Worm (Caenorhabditis elegans) whole organism, L4 larva: ENCODE data around the gene K07C11.7.
A peak's percentile ranks its signal among the peaks of the same experiment; 100 is the strongest.

ENCODE experiments used
- F26F4.8 ChIP-seq: fragments of 200-800 bp; sonication (Bioruptor generic); conservative IDR thresholded peaks from 2 replicates; pipeline ENCODE4 v1.3.6; 2022; ENCODE audit warnings: missing genetic modification characterization, missing compliant biosample characterization
- F37D6.2 ChIP-seq: sonication (generic microtip); optimal IDR thresholded peaks from 2 replicates; lab custom pipeline; 2016; ENCODE audit warnings: mild to moderate bottlenecking, missing genetic modification characterization, missing compliant biosample characterization
- aha-1 ChIP-seq: fragments of 150-350 bp; peaks from one replicate; lab custom pipeline; 2014; ENCODE audit warnings: missing biosample characterization, missing genetic modification characterization
- ama-1 ChIP-seq: fragments of 150-350 bp; optimal IDR thresholded peaks from 2 replicates; lab custom pipeline; 2014; ENCODE audit warnings: inconsistent platforms, mixed read lengths
- ceh-28 ChIP-seq: fragments of 150-350 bp; optimal IDR thresholded peaks from 2 replicates; lab custom pipeline; 2014; ENCODE audit warnings: missing biosample characterization, missing genetic modification reagents, missing genetic modification characterization
- ceh-32 ChIP-seq: sonication (generic microtip); optimal IDR thresholded peaks from 2 replicates; lab custom pipeline; 2016; ENCODE audit warnings: mild to moderate bottlenecking, missing genetic modification characterization, missing compliant biosample characterization; ENCODE audit not compliant: poor library complexity
- ceh-44 ChIP-seq: fragments of 200-800 bp; sonication (Bioruptor generic); IDR thresholded peaks from 2 replicates; pipeline ENCODE4 v1.3.6; 2022; ENCODE audit warnings: missing genetic modification reagents, missing genetic modification characterization, missing compliant biosample characterization
- ces-1 ChIP-seq: fragments of 150-350 bp; sonication (generic microtip); optimal IDR thresholded peaks from 4 replicates; lab custom pipeline; 2014; ENCODE audit warnings: missing biosample characterization, missing genetic modification reagents, missing genetic modification characterization
- daf-16 ChIP-seq, 3 experiments: sonication (generic microtip); optimal IDR thresholded peaks; 2 replicates each; lab custom pipeline; 2016 to 2017; ENCODE audit warnings: missing genetic modification characterization in 3 of 3, missing genetic modification reagents in 3 of 3, mild to moderate bottlenecking in 2 of 3, missing compliant biosample characterization in 2 of 3, missing biosample characterization in 1 of 3, moderate library complexity in 1 of 3
- dve-1 ChIP-seq: sonication (generic microtip); optimal IDR thresholded peaks from 2 replicates; lab custom pipeline; 2017; ENCODE audit warnings: antibody characterized with exemption, mild to moderate bottlenecking, missing genetic modification characterization, missing compliant biosample characterization; ENCODE audit not compliant: insufficient read depth
- egl-43 ChIP-seq: fragments of 200-800 bp; sonication (Bioruptor generic); IDR thresholded peaks from 2 replicates; pipeline ENCODE4 v1.3.6; 2022; ENCODE audit warnings: missing genetic modification reagents, missing genetic modification characterization, missing compliant biosample characterization
- fkh-10 ChIP-seq: fragments of 150-350 bp; optimal IDR thresholded peaks from 2 replicates; lab custom pipeline; 2014; ENCODE audit warnings: missing biosample characterization, missing genetic modification reagents, missing genetic modification characterization
- hlh-11 ChIP-seq: fragments of 200-800 bp; sonication (Bioruptor generic); optimal IDR thresholded peaks from 2 replicates; lab custom pipeline; 2018; ENCODE audit warnings: mild to moderate bottlenecking, missing genetic modification characterization, missing compliant biosample characterization
- hlh-30 ChIP-seq: sonication (generic microtip); optimal IDR thresholded peaks from 2 replicates; lab custom pipeline; 2017; ENCODE audit warnings: antibody characterized with exemption, mild to moderate bottlenecking, missing genetic modification characterization, missing compliant biosample characterization; ENCODE audit not compliant: insufficient read depth
- jun-1 ChIP-seq: fragments of 150-350 bp; optimal IDR thresholded peaks from 2 replicates; lab custom pipeline; 2014; ENCODE audit warnings: missing biosample characterization, missing genetic modification reagents, missing genetic modification characterization
- lin-13 ChIP-seq: fragments of 150-350 bp; optimal IDR thresholded peaks from 2 replicates; lab custom pipeline; 2014; ENCODE audit warnings: missing biosample characterization, missing genetic modification reagents, missing genetic modification characterization
- lin-29 ChIP-seq: fragments of 200-800 bp; sonication (Bioruptor generic); IDR thresholded peaks from 2 replicates; pipeline ENCODE4 v1.3.6; 2022; ENCODE audit warnings: missing genetic modification reagents, missing genetic modification characterization, missing compliant biosample characterization
- lir-3 ChIP-seq: sonication (generic microtip); optimal IDR thresholded peaks from 2 replicates; lab custom pipeline; 2016; ENCODE audit warnings: mild to moderate bottlenecking, missing genetic modification characterization, missing compliant biosample characterization
- madf-9 ChIP-seq: fragments of 200-800 bp; sonication (Bioruptor generic); conservative IDR thresholded peaks from 2 replicates; pipeline ENCODE4 v1.3.6; 2022; ENCODE audit warnings: missing genetic modification reagents, missing genetic modification characterization, missing compliant biosample characterization
- mdl-1 ChIP-seq, 2 experiments: fragments of 150-350 bp in 1 of 2; sonication (generic microtip) in 1 of 2; optimal IDR thresholded peaks; 2 replicates each; lab custom pipeline; 2014 to 2017; ENCODE audit warnings: missing biosample characterization in 2 of 2, missing genetic modification characterization in 2 of 2
- mes-2 ChIP-seq: sonication (generic microtip); optimal IDR thresholded peaks from 2 replicates; lab custom pipeline; 2016; ENCODE audit warnings: missing genotype, mild to moderate bottlenecking, missing genetic modification characterization, missing compliant biosample characterization; ENCODE audit not compliant: poor library complexity, severe bottlenecking
- mxl-3 ChIP-seq: fragments of 200-800 bp; sonication (Bioruptor generic); optimal IDR thresholded peaks from 2 replicates; lab custom pipeline; 2018; ENCODE audit warnings: mild to moderate bottlenecking, missing genetic modification characterization, missing compliant biosample characterization
- nhr-237 ChIP-seq: sonication (generic microtip); optimal IDR thresholded peaks from 2 replicates; lab custom pipeline; 2017; ENCODE audit warnings: missing biosample characterization, missing genetic modification characterization
- nhr-28 ChIP-seq: fragments of 150-350 bp; optimal IDR thresholded peaks from 2 replicates; lab custom pipeline; 2014; ENCODE audit warnings: missing biosample characterization, missing genetic modification characterization
- nhr-41 ChIP-seq: fragments of 200-800 bp; sonication (Bioruptor generic); IDR thresholded peaks from 2 replicates; pipeline ENCODE4 v1.3.6; 2022; ENCODE audit warnings: missing genetic modification reagents, missing genetic modification characterization, missing compliant biosample characterization
- nhr-42 ChIP-seq: fragments of 200-800 bp; sonication (Bioruptor generic); IDR thresholded peaks from 2 replicates; pipeline ENCODE4 v1.3.6; 2022; ENCODE audit warnings: missing genetic modification characterization, missing compliant biosample characterization
- nhr-6 ChIP-seq: fragments of 150-350 bp; optimal IDR thresholded peaks from 2 replicates; lab custom pipeline; 2014; ENCODE audit warnings: missing biosample characterization, missing genetic modification characterization
- nhr-76 ChIP-seq: fragments of 150-350 bp; optimal IDR thresholded peaks from 2 replicates; lab custom pipeline; 2014; ENCODE audit warnings: missing biosample characterization, missing genetic modification characterization
- nhr-77 ChIP-seq: fragments of 150-350 bp; optimal IDR thresholded peaks from 2 replicates; lab custom pipeline; 2014; ENCODE audit warnings: missing biosample characterization, missing genetic modification characterization
- php-3 ChIP-seq: fragments of 200-800 bp; sonication (Bioruptor generic); IDR thresholded peaks from 2 replicates; pipeline ENCODE4 v1.3.6; 2022; ENCODE audit warnings: missing genetic modification reagents, missing genetic modification characterization, missing compliant biosample characterization
- pqm-1 ChIP-seq: sonication (generic microtip); optimal IDR thresholded peaks from 2 replicates; lab custom pipeline; 2017; ENCODE audit warnings: missing biosample characterization, missing genetic modification characterization
- rbr-2 ChIP-seq: sonication (generic microtip); optimal IDR thresholded peaks from 2 replicates; lab custom pipeline; 2016; ENCODE audit warnings: missing genotype, missing genetic modification characterization, missing compliant biosample characterization
- sdz-12 ChIP-seq: fragments of 200-800 bp; sonication (Bioruptor generic); optimal IDR thresholded peaks from 2 replicates; lab custom pipeline; 2018; ENCODE audit warnings: mild to moderate bottlenecking, missing genetic modification characterization, missing compliant biosample characterization
- snpc-1.2 ChIP-seq: fragments of 200-800 bp; sonication (Bioruptor generic); IDR thresholded peaks from 2 replicates; pipeline ENCODE4 v1.3.6; 2022; ENCODE audit warnings: missing genetic modification reagents, missing genetic modification characterization, missing compliant biosample characterization
- snpc-4 ChIP-seq: fragments of 150-350 bp; optimal IDR thresholded peaks from 2 replicates; lab custom pipeline; 2014; ENCODE audit warnings: missing biosample characterization, missing genetic modification characterization
- tag-97 ChIP-seq: fragments of 200-800 bp; sonication (Bioruptor generic); IDR thresholded peaks from 2 replicates; pipeline ENCODE4 v1.3.6; 2022; ENCODE audit warnings: missing genetic modification characterization, missing compliant biosample characterization
- unc-62 ChIP-seq, 3 experiments: fragments of 150-350 bp in 1 of 3; sonication (generic microtip); optimal IDR thresholded peaks in 2 of 3; peaks in 1 of 3; 1 replicate in 1 of 3; 2 replicates in 2 of 3; lab custom pipeline; 2014 to 2017; ENCODE audit warnings: missing biosample characterization in 3 of 3, missing genetic modification characterization in 3 of 3, missing genetic modification reagents in 3 of 3, missing genotype in 1 of 3
- zfp-2 ChIP-seq: sonication (generic microtip); optimal IDR thresholded peaks from 2 replicates; lab custom pipeline; 2016; ENCODE audit warnings: mild to moderate bottlenecking, missing genetic modification characterization, missing compliant biosample characterization
- zip-2 ChIP-seq: fragments of 150-350 bp; optimal IDR thresholded peaks from 2 replicates; lab custom pipeline; 2014; ENCODE audit warnings: missing biosample characterization, missing genetic modification characterization
- ztf-11 ChIP-seq: fragments of 150-350 bp; optimal IDR thresholded peaks from 2 replicates; lab custom pipeline; 2014; ENCODE audit warnings: missing biosample characterization, missing genetic modification characterization

The K07C11.7 gene

ce11 chrV:8243201-8243600 is 29.4 kb upstream of the K07C11.7 start:
- no peak for TF ChIP-seq mxl-3 (GFP tag; lab: Kevin White, UChicago)
- no peak for TF ChIP-seq dve-1 (tag; lab: Kevin White, UChicago)
- no peak for TF ChIP-seq fkh-10
- TF ChIP-seq nhr-28 (tag; lab: Kevin White, UChicago), result peak; percentile 48
- TF ChIP-seq zip-2 (tag; lab: Kevin White, UChicago), result no peak
- TF ChIP-seq nhr-6, result no peak
- TF ChIP-seq pqm-1, result peak; percentile 50
- TF ChIP-seq daf-16 (GFP tag; optimal IDR thresholded peaks at IDR 0.05; lab: Kevin White, UChicago), result no peak
- TF ChIP-seq daf-16 (tag; optimal IDR thresholded peaks at IDR 0.05; lab: Kevin White, UChicago), result peak; percentile 26
- TF ChIP-seq ztf-11 (tag; lab: Kevin White, UChicago), result no peak
- no peak for TF ChIP-seq ama-1 (lab: Kevin White, UChicago)
- TF ChIP-seq unc-62 (GFP tag; optimal IDR thresholded peaks at IDR 0.05 in 1 of 2; lab: Kevin White, UChicago), result peak in 1 of 2 experiments; percentile 64
- no peak for TF ChIP-seq unc-62 (tag; optimal IDR thresholded peaks at IDR 0.05; lab: Kevin White, UChicago)
- no peak for TF ChIP-seq ceh-28 (tag; lab: Kevin White, UChicago)
- TF ChIP-seq aha-1 (tag; lab: Kevin White, UChicago), result peak; percentile 29

ce11 chrV:8242798-8243197 is 29.0 kb upstream of the K07C11.7 start, which contains the start of gene C16D9.4:
TSS of gene C16D9.4 (minus strand) at chrV:8242898.
- peak; percentile 33; the same call in 1 of the 2 replicates for TF ChIP-seq php-3 (GFP tag; lab: Robert Waterston, UW)
- TF ChIP-seq ceh-32 (tag; lab: Kevin White, UChicago), result no peak

DNA sequence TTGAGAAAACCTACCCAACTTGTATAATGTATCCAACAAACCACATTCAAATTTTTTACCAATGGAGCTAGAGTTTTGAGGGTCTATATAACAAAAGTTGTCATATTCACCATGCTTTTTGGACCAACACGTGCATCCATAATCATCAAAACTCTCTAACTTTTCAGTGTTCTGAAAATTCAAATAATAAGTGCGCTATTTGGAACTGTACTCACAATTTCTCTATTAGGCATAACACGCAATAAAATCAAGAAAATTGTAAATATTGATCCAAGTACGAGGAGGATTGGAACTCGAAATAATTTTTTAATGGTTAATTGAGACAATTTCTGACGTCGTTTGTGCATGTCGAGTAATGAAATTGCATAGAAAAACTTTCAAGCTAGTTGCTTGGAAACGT is 26.2 kb upstream of the K07C11.7 start, which contains the start of gene C16D9.3:
Gene C16D9.3 (minus strand): TSS at position 101 of the 400 bp plus-strand sequence.
- TF ChIP-seq sdz-12 (GFP tag; lab: Kevin White, UChicago) (no peak), mdl-1 (tag; optimal IDR thresholded peaks at IDR 0.05; lab: Kevin White, UChicago) (no peak), zfp-2 (tag; lab: Kevin White, UChicago) (no peak)

DNA sequence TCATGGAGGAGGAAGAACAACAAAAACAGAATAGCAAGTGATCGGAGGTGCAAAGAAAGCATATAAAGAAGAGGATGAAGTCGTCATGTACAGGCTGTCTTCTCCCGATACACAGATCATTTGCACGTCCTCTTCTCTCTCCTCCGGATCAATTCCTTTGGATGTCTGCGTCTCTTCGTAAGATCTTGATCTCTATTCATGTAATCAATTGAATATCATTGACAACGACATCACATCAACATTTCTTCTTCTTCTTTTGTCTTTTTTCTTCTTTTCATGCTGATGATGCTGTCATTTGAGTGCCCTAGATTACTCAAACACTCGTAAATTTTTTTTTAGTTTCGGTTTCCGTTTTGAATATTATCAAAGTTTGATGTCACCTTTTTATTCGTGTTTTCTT is 24.5 kb upstream of the K07C11.7 start, which contains the start of gene rol-3:
Gene rol-3 (minus strand): TSS at position 120 of the 400 bp plus-strand sequence.
- no peak for TF ChIP-seq tag-97 (GFP tag; lab: Robert Waterston, UW)
- TF ChIP-seq daf-16 (GFP tag; optimal IDR thresholded peaks at IDR 0.05; lab: Kevin White, UChicago), result no peak
- TF ChIP-seq daf-16 (tag; optimal IDR thresholded peaks at IDR 0.05; lab: Kevin White, UChicago), result no peak
- TF ChIP-seq nhr-77 (tag; lab: Kevin White, UChicago), result no peak
- peak; percentile 54 for TF ChIP-seq nhr-28 (tag; lab: Kevin White, UChicago)
- no peak for TF ChIP-seq nhr-76 (tag; lab: Kevin White, UChicago)
- no peak for TF ChIP-seq lir-3
- no peak for TF ChIP-seq ztf-11 (tag; lab: Kevin White, UChicago)
- TF ChIP-seq ceh-44 (GFP tag; lab: Robert Waterston, UW), result no peak
- no peak for TF ChIP-seq lin-29 (GFP tag; lab: Robert Waterston, UW)
- peak; percentile 42 for TF ChIP-seq hlh-11 (tag; lab: Kevin White, UChicago)

DNA sequence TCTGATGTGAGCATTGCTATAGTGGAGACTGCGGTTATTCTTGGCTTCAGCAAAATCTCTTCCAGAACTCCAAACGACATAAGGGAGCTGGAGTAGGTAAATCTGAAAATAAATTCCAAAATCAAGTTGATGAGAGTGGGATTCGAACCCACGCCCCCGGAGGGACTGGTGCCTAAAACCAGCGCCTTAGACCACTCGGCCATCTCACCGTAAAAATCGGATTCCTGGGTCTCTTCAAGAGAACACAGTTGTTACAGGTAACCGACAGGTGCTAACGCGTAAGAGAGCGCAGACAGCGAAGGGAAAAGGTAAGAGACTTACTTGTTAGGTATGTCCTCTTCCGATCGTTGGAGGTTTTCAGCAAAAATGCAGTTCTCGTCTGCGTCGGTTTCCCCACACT is 21.6 kb upstream of the K07C11.7 start:
- TF ChIP-seq F37D6.2 (tag; lab: Kevin White, UChicago) (no peak), F26F4.8 (GFP tag; lab: Robert Waterston, UW) (0 out of 2 replicates have a peak, but pooled peaks have one; percentile 45), madf-9 (GFP tag; lab: Robert Waterston, UW) (0 out of 2 replicates have a peak, but pooled peaks have one; percentile 24), hlh-30 (tag; lab: Kevin White, UChicago) (peak; percentile 9), jun-1 (no peak), zfp-2 (tag; lab: Kevin White, UChicago) (peak; percentile 20), tag-97 (GFP tag; lab: Robert Waterston, UW) (no peak), ceh-28 (tag; lab: Kevin White, UChicago) (no peak), lin-13 (GFP tag; lab: Kevin White, UChicago) (no peak), mes-2 (tag; lab: Kevin White, UChicago) (no peak), daf-16 (GFP tag; optimal IDR thresholded peaks at IDR 0.05; lab: Kevin White, UChicago) (peak in 1 of 2 experiments; percentile 38), daf-16 (tag; optimal IDR thresholded peaks at IDR 0.05; lab: Kevin White, UChicago) (peak; percentile 45), zip-2 (tag; lab: Kevin White, UChicago) (no peak), nhr-42 (peak; percentile 39; the same call in 1 of the 2 replicates), lir-3 (peak; percentile 39), egl-43 (GFP tag; lab: Robert Waterston, UW) (no peak), mdl-1 (tag; optimal IDR thresholded peaks at IDR 0.05; lab: Kevin White, UChicago) (no peak), sdz-12 (GFP tag; lab: Kevin White, UChicago) (peak; percentile 2), ces-1 (GFP tag; lab: Kevin White, UChicago) (no peak), nhr-237 (tag; lab: Kevin White, UChicago) (no peak), snpc-4 (tag; lab: Kevin White, UChicago) (peak; percentile 61), rbr-2 (tag; lab: Kevin White, UChicago) (peak; percentile 26), snpc-1.2 (peak; percentile 65), nhr-28 (tag; lab: Kevin White, UChicago) (peak; percentile 13), nhr-41 (0 out of 2 replicates have a peak, but pooled peaks have one; percentile 32), hlh-11 (tag; lab: Kevin White, UChicago) (peak; percentile 54)
